Worm (Caenorhabditis elegans): Measurements from ENCODE around the gene F21H7.12.

The F21H7.12 gene

ce11 chrV:16277918-16278317 is 48.0 kb downstream of the F21H7.12 start, which contains the start of gene cyp-37B1 (continued):
- TF ChIP-seq mxl-2 (GFP tag; conservative IDR thresholded peaks at IDR 0.05), result no peak
- TF ChIP-seq snpc-1.2 (GFP tag; IDR thresholded peaks at IDR 0.05), result no peak
- no peak for TF ChIP-seq cey-2 (tag; optimal IDR thresholded peaks at IDR 0.05; ENCODE audit: borderline replicate concordance, insufficient read depth)
- no peak for TF ChIP-seq attf-4 (tag; optimal IDR thresholded peaks at IDR 0.05)
- no peak for TF ChIP-seq aha-1 (tag)
- no peak for TF ChIP-seq egl-43 (GFP tag; IDR thresholded peaks at IDR 0.05)
- TF ChIP-seq ztf-7 (tag; optimal IDR thresholded peaks at IDR 0.05), result no peak
- no peak for TF ChIP-seq fkh-10 (GFP tag; optimal IDR thresholded peaks at IDR 0.05)
- TF ChIP-seq ZK546.5 (tag; optimal IDR thresholded peaks at IDR 0.05), result no peak
- no peak for TF ChIP-seq saeg-2 (GFP tag; IDR thresholded peaks at IDR 0.05)
- TF ChIP-seq jun-1 (tag; optimal IDR thresholded peaks at IDR 0.05), result no peak
- no peak for TF ChIP-seq mdl-1 (tag; optimal IDR thresholded peaks at IDR 0.05)
- TF ChIP-seq lin-15B (tag; optimal IDR thresholded peaks at IDR 0.05), result no peak
- no peak for TF ChIP-seq duxl-1 (tag; optimal IDR thresholded peaks at IDR 0.05; ENCODE audit: poor library complexity)
- no peak for TF ChIP-seq fos-1 (tag; optimal IDR thresholded peaks at IDR 0.05)
- TF ChIP-seq spr-3 (GFP tag; optimal IDR thresholded peaks at IDR 0.05), result no peak
- no peak for TF ChIP-seq madf-5 (GFP tag; IDR thresholded peaks at IDR 0.05)
- TF ChIP-seq nhr-111 (GFP tag; optimal IDR thresholded peaks at IDR 0.05), result no peak
- peak; percentile 73 for TF ChIP-seq nhr-102 (tag; optimal IDR thresholded peaks at IDR 0.05)
- TF ChIP-seq daf-16 (GFP tag; optimal IDR thresholded peaks at IDR 0.05), result no peak
- TF ChIP-seq daf-16 (tag; optimal IDR thresholded peaks at IDR 0.05), result peak; percentile 95
- no peak for TF ChIP-seq F49E8.2 (tag; optimal IDR thresholded peaks at IDR 0.05; ENCODE audit: borderline replicate concordance)
- peak; percentile 87 for TF ChIP-seq nhr-77 (tag; optimal IDR thresholded peaks at IDR 0.05)
- peak; percentile 97 for TF ChIP-seq nhr-28 (tag; optimal IDR thresholded peaks at IDR 0.05)
- TF ChIP-seq dve-1 (tag; optimal IDR thresholded peaks at IDR 0.05; ENCODE audit: insufficient read depth), result peak; percentile 87
- TF ChIP-seq dmd-6 (GFP tag; IDR thresholded peaks at IDR 0.05), result peak; percentile 90
- no peak for TF ChIP-seq ceh-44 (GFP tag; IDR thresholded peaks at IDR 0.05)
- TF ChIP-seq unc-39 (tag; optimal IDR thresholded peaks at IDR 0.05), result no peak
- TF ChIP-seq daf-12 (tag; optimal IDR thresholded peaks at IDR 0.05), result no peak
- no peak for TF ChIP-seq lir-3 (tag; optimal IDR thresholded peaks at IDR 0.05)
- no peak for TF ChIP-seq nhr-42 (GFP tag; IDR thresholded peaks at IDR 0.05)
- TF ChIP-seq lin-13 (GFP tag; optimal IDR thresholded peaks at IDR 0.05), result no peak
- TF ChIP-seq rbr-2 (tag; optimal IDR thresholded peaks at IDR 0.05), result no peak
- TF ChIP-seq ceh-32 (tag; optimal IDR thresholded peaks at IDR 0.05; ENCODE audit: poor library complexity), result no peak
- no peak for TF ChIP-seq lin-29 (GFP tag; IDR thresholded peaks at IDR 0.05)
- TF ChIP-seq dpl-1 (GFP tag; optimal IDR thresholded peaks at IDR 0.05), result no peak
- TF ChIP-seq nhr-11 (tag; optimal IDR thresholded peaks at IDR 0.05), result no peak
- TF ChIP-seq ceh-20 (GFP tag; IDR thresholded peaks at IDR 0.05), result no peak
- no peak for TF ChIP-seq zip-2 (tag; optimal IDR thresholded peaks at IDR 0.05)
- TF ChIP-seq daf-19 (GFP tag; conservative IDR thresholded peaks at IDR 0.05), result no peak
- no peak for TF ChIP-seq tag-97 (GFP tag; IDR thresholded peaks at IDR 0.05)
- TF ChIP-seq Y5F2A.4 (GFP tag; optimal IDR thresholded peaks at IDR 0.05), result no peak
- TF ChIP-seq zfp-2 (tag; optimal IDR thresholded peaks at IDR 0.05), result no peak
- no peak for TF ChIP-seq ceh-28 (tag; optimal IDR thresholded peaks at IDR 0.05)
- no peak for TF ChIP-seq mdt-29 (GFP tag; IDR thresholded peaks at IDR 0.05)
- no peak for TF ChIP-seq hmg-1.1 (GFP tag; IDR thresholded peaks at IDR 0.05)
- TF ChIP-seq nhr-41 (GFP tag; IDR thresholded peaks at IDR 0.05), result no peak
- no peak for TF ChIP-seq pha-4 (GFP tag; IDR thresholded peaks at IDR 0.05)
- no peak for TF ChIP-seq pha-4 (tag; optimal IDR thresholded peaks at IDR 0.05)
- no peak for TF ChIP-seq arid-1 (GFP tag; conservative IDR thresholded peaks at IDR 0.05)
- no peak for TF ChIP-seq madf-9 (GFP tag; conservative IDR thresholded peaks at IDR 0.05)
- TF ChIP-seq nhr-6 (tag; optimal IDR thresholded peaks at IDR 0.05), result no peak
- no peak for TF ChIP-seq F26F4.8 (GFP tag; conservative IDR thresholded peaks at IDR 0.05)

Data from whole organism, L4 larva.